Worm (Caenorhabditis elegans) whole organism, L4 larva: ENCODE data around the gene nhr-156.

Experiments
- R02D3.7 ChIP-seq: fragments of 150-350 bp; sonication (generic microtip); optimal IDR thresholded peaks from 3 replicates; lab custom pipeline; 2014; ENCODE audit warnings: missing biosample characterization, missing genetic modification characterization
- aly-2 ChIP-seq: sonication (generic microtip); optimal IDR thresholded peaks from 2 replicates; lab custom pipeline; 2018; ENCODE audit warnings: missing biosample characterization, missing genetic modification characterization
- jun-1 ChIP-seq: fragments of 150-350 bp; optimal IDR thresholded peaks from 2 replicates; lab custom pipeline; 2014; ENCODE audit warnings: missing biosample characterization, missing genetic modification reagents, missing genetic modification characterization
- nhr-77 ChIP-seq: fragments of 150-350 bp; optimal IDR thresholded peaks from 2 replicates; lab custom pipeline; 2014; ENCODE audit warnings: missing biosample characterization, missing genetic modification characterization
- unc-39 ChIP-seq: sonication (generic microtip); optimal IDR thresholded peaks from 2 replicates; lab custom pipeline; 2017; ENCODE audit warnings: missing biosample characterization, missing genetic modification characterization
- unc-62 ChIP-seq, 3 experiments: fragments of 150-350 bp in 1 of 3; sonication (generic microtip); optimal IDR thresholded peaks in 2 of 3; peaks in 1 of 3; 1 replicate in 1 of 3; 2 replicates in 2 of 3; lab custom pipeline; 2014 to 2017; ENCODE audit warnings: missing biosample characterization in 3 of 3, missing genetic modification characterization in 3 of 3, missing genetic modification reagents in 3 of 3, missing genotype in 1 of 3

- TF ChIP-seq jun-1 (tag; lab: Kevin White, UChicago) (no peak), unc-39 (tag; lab: Kevin White, UChicago) (no peak), aly-2 (no peak), R02D3.7 (tag; lab: Kevin White, UChicago) (no peak), nhr-77 (no peak), unc-62 (GFP tag; optimal IDR thresholded peaks at IDR 0.05 in 1 of 2; lab: Kevin White, UChicago) (no peak), unc-62 (tag; optimal IDR thresholded peaks at IDR 0.05; lab: Kevin White, UChicago) (no peak)
Measured at ce11 chrV:3886104-3886503, 19.8 kb upstream of the nhr-156 start, which contains the start of gene nhr-124.
